Fruit fly (Drosophila melanogaster) S2 (cell line): ENCODE results near the gene Nup35.

Experiments used
- CG8478 ChIP-seq: fragments of >200 bp; optimal IDR thresholded peaks from 2 replicates; lab custom pipeline; 2018
- CTCF ChIP-seq, 2 experiments: fragments of >200 bp; optimal IDR thresholded peaks; 2 replicates each; lab custom pipeline; 2018

DNA sequence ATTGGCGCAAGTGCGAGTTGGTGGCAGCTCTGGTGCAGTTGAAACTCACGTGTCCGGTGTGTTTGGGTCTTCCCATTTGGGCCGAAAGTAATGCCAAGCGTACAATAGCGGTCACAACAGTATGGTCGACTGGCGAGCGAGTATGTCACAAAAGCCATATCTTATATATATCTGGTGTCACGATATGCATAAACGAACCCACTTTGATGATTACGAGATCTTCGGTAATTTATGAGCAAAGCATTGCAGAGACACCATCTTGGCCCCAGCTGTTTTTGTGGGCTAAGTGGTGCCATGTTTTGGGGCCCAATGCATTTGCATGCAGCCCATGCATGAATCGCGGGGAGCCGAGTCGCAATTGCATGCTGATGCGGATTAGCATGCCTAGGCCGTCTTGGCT lies 30.9 kb downstream of the Nup35 start:
- TF ChIP-seq CTCF (optimal IDR thresholded peaks at IDR 0.05; lab: Kevin White, UChicago) = no peak
- TF ChIP-seq CG8478 (lab: Kevin White, UChicago) = no peak
